Worm (Caenorhabditis elegans) whole organism, L4/young adult: ENCODE results near the gene lin-36.

Experiments used
- W03F9.2 ChIP-seq: fragments of 150-350 bp; optimal IDR thresholded peaks from 2 replicates; lab custom pipeline; 2014; ENCODE audit warnings: missing biosample characterization, missing genetic modification characterization
- dao-5 ChIP-seq: sonication (generic microtip); optimal IDR thresholded peaks from 2 replicates; lab custom pipeline; 2016; ENCODE audit warnings: missing genotype, missing genetic modification characterization, moderate library complexity, missing compliant biosample characterization
- him-1 ChIP-seq: sonication (generic microtip); optimal IDR thresholded peaks from 2 replicates; lab custom pipeline; 2016; ENCODE audit warnings: missing genotype, missing genetic modification reagents, missing genetic modification characterization, missing compliant biosample characterization

- TF ChIP-seq dao-5 (tag; lab: Kevin White, UChicago) (no peak), him-1 (tag; lab: Kevin White, UChicago) (no peak), W03F9.2 (tag; lab: Kevin White, UChicago) (no peak)
Observed at ce11 chrIII:7981233-7981632, 39.4 kb downstream of the lin-36 start.
